Worm (Caenorhabditis elegans): ENCODE measurements around the gene dmd-7.

Gene dmd-7

DNA sequence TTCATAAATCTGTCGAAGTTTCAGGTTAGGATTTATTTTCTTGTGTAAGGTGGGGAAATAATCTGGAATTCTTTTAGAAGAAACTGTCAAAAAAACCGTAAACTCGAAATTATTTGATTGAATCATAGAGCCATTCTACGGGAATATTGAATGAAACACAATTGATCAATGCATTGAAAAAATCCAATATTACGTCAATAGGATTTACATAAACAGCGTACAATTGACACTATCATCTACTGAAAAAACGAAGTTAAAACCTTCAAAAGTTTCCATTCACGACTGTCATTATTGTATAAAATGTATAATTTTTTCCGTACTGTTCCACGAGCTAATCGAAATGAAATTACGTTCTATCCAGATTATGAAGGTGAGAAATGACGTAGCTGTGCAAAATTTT is 38.1 kb upstream of the dmd-7 start, which contains the start of gene rme-1:
TSS of gene rme-1 (plus strand) at position 301 of the 400 bp plus-strand sequence.
- TF ChIP-seq R02D3.7 (tag; optimal IDR thresholded peaks at IDR 0.05): no peak
- no peak for TF ChIP-seq D1046.2 (GFP tag; IDR thresholded peaks at IDR 0.05)
- TF ChIP-seq lin-15B (tag; optimal IDR thresholded peaks at IDR 0.05): no peak
- no peak for TF ChIP-seq aha-1 (tag)
- TF ChIP-seq hlh-30 (tag; optimal IDR thresholded peaks at IDR 0.05; ENCODE audit: insufficient read depth): no peak
- TF ChIP-seq hlh-11 (tag; optimal IDR thresholded peaks at IDR 0.05): no peak
- TF ChIP-seq nhr-10 (tag; optimal IDR thresholded peaks at IDR 0.05): no peak
- TF ChIP-seq nhr-6 (tag; optimal IDR thresholded peaks at IDR 0.05): no peak
- TF ChIP-seq F37D6.2 (tag; optimal IDR thresholded peaks at IDR 0.05): no peak
- TF ChIP-seq madf-9 (GFP tag; conservative IDR thresholded peaks at IDR 0.05): no peak
- TF ChIP-seq zfp-2 (tag; optimal IDR thresholded peaks at IDR 0.05): no peak
- TF ChIP-seq zag-1 (tag; optimal IDR thresholded peaks at IDR 0.05): no peak
- no peak for TF ChIP-seq daf-8 (GFP tag; IDR thresholded peaks at IDR 0.05)
- TF ChIP-seq snpc-4 (tag; optimal IDR thresholded peaks at IDR 0.05): no peak
- TF ChIP-seq ctbp-1 (GFP tag; IDR thresholded peaks at IDR 0.05): no peak
- TF ChIP-seq nhr-48 (tag; optimal IDR thresholded peaks at IDR 0.05): no peak
- no peak for TF ChIP-seq F10B5.3 (tag; optimal IDR thresholded peaks at IDR 0.05)
- TF ChIP-seq ama-1 (optimal IDR thresholded peaks at IDR 0.05): no peak
- TF ChIP-seq zip-11 (GFP tag; IDR thresholded peaks at IDR 0.05): no peak

DNA sequence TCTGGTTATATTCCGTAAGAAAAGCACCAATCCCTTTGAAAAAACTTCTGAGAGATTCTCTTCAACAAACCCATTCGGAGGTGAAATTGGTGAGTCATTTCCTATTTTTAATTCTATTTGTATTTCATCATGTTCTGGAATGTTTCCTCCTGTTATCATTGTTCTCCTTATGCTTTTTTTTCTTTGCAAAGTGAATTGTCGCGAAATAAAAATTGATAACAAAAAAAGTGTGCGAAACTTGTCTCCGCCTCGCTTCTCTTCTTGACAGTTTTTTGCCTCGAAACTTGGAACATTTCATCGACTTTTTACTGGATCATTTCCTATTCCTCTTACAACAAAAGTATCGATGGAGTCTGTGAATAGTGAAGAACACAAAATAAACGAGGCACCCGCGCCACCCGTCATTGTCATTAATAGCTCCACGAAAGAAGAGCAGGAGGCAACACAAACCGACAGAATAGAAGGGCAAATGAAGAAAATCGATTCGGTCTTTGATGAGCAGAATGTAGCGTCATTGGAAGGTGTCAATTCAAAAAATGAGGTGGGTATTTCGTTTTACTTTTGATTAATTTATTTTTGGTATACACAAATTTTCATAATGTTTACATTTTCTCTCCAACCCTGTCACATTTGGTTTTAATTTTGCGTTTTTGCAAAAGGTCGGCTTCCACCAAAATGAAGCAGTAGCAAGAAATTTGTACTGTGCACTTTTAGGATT is 36.6 kb upstream of the dmd-7 start:
- peak; percentile 18 for TF ChIP-seq hlh-11 (tag; optimal IDR thresholded peaks at IDR 0.05)
- TF ChIP-seq nhr-76 (tag; optimal IDR thresholded peaks at IDR 0.05): no peak
- no peak for TF ChIP-seq skn-1 (tag; optimal IDR thresholded peaks at IDR 0.05)
- TF ChIP-seq zfp-2 (tag; optimal IDR thresholded peaks at IDR 0.05): no peak
- TF ChIP-seq nhr-237 (tag; optimal IDR thresholded peaks at IDR 0.05): no peak
- TF ChIP-seq mep-1 (tag; optimal IDR thresholded peaks at IDR 0.05): no peak
- peak in 1 of 2 experiments; percentile 91 for TF ChIP-seq unc-62 (GFP tag; optimal IDR thresholded peaks at IDR 0.05 in 1 of 2)
- TF ChIP-seq unc-62 (tag; optimal IDR thresholded peaks at IDR 0.05): no peak
- peak; percentile 60; the same call in 1 of the 2 replicates for TF ChIP-seq dmd-6 (GFP tag; IDR thresholded peaks at IDR 0.05)
- peak; percentile 42 for TF ChIP-seq nhr-28 (tag; optimal IDR thresholded peaks at IDR 0.05)
- TF ChIP-seq zip-11 (GFP tag; IDR thresholded peaks at IDR 0.05): no peak
- TF ChIP-seq pqm-1 (tag; optimal IDR thresholded peaks at IDR 0.05): peak; percentile 46

DNA sequence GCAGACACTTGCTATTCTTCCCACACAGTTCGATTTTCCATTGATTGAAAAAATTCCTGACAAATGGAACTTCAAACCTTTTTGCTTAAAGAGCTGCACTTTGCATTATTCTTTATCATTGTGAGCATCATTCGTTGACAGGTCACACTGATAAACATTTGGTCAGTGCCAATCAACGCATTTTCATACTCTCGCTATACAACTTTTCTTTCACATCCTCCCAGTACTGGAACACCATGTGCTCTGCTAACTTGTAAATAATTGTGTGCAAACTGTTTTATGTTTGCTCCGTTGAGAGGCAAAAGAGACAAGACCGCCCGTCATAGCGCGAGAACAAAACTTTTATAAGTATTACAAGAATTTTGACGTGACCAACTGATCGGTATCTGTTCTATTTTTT is 35.2 kb upstream of the dmd-7 start:
- TF ChIP-seq madf-9 (GFP tag; conservative IDR thresholded peaks at IDR 0.05) (no peak), daf-16 (GFP tag; optimal IDR thresholded peaks at IDR 0.05) (no peak), daf-16 (tag; optimal IDR thresholded peaks at IDR 0.05) (peak; percentile 81), mdl-1 (tag; optimal IDR thresholded peaks at IDR 0.05) (peak in 1 of 2 experiments; percentile 33), pqm-1 (tag; optimal IDR thresholded peaks at IDR 0.05) (peak; percentile 92), nhr-6 (tag; optimal IDR thresholded peaks at IDR 0.05) (no peak), lin-1 (GFP tag; IDR thresholded peaks at IDR 0.05) (0 out of 2 replicates have a peak, but pooled peaks have one; percentile 25), dve-1 (tag; optimal IDR thresholded peaks at IDR 0.05; ENCODE audit: insufficient read depth) (peak; percentile 65), dmd-6 (GFP tag; IDR thresholded peaks at IDR 0.05) (peak; percentile 74), hlh-30 (tag; optimal IDR thresholded peaks at IDR 0.05; ENCODE audit: insufficient read depth) (peak; percentile 11), nhr-77 (tag; optimal IDR thresholded peaks at IDR 0.05) (peak; percentile 39), unc-62 (GFP tag; optimal IDR thresholded peaks at IDR 0.05 in 1 of 2) (peak in 1 of 2 experiments; percentile 40), unc-62 (tag; optimal IDR thresholded peaks at IDR 0.05) (no peak), T20F7.1 (GFP tag; optimal IDR thresholded peaks at IDR 0.05) (peak; percentile 30), mxl-3 (GFP tag; optimal IDR thresholded peaks at IDR 0.05) (peak; percentile 76), Y75B8A.6 (GFP tag; IDR thresholded peaks at IDR 0.05) (no peak), php-3 (GFP tag; IDR thresholded peaks at IDR 0.05) (peak; percentile 52; the same call in 1 of the 2 replicates), hlh-11 (tag; optimal IDR thresholded peaks at IDR 0.05) (peak; percentile 71), sdz-12 (GFP tag; optimal IDR thresholded peaks at IDR 0.05) (no peak), nhr-28 (tag; optimal IDR thresholded peaks at IDR 0.05) (peak; percentile 78), nhr-48 (tag; optimal IDR thresholded peaks at IDR 0.05) (peak; percentile 47), ztf-11 (tag; optimal IDR thresholded peaks at IDR 0.05) (no peak), attf-4 (tag; optimal IDR thresholded peaks at IDR 0.05) (no peak)
